Fruit fly (Drosophila melanogaster): ENCODE results near the gene Inx2.

The Inx2 gene

DNA sequence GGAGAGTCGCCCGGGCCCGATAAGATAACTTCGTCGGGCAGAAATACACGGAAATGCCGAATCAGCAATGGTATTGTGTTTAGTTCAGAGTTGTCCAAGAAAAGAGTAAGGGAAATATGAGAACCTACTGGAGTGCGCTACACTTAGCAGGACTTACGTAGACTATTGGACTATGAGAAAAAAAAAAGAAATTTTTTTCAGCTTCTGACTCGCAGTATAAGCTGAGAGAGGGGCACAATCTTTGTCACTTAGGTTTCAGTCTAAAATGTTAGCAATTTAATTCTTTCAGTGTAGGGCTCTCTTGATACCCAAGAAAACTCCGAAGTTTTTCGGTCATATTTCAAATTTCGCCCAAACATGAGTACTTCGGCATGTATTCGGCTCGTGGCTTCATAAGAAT lies 4.7 kb upstream of the Inx2 start (continued):
- TF ChIP-seq CG9932 (GFP tag; IDR thresholded peaks at IDR 0.05) (peak; percentile 77), Doc3 (GFP tag; IDR thresholded peaks at IDR 0.05; ENCODE audit: partially characterized antibody) (no peak), CG8388 (GFP tag; optimal IDR thresholded peaks at IDR 0.05) (peak; percentile 48), Eip74EF (GFP tag; optimal IDR thresholded peaks at IDR 0.05) (peak in 1 of 2 experiments; percentile 24), shn (GFP tag; optimal IDR thresholded peaks at IDR 0.05) (peak; percentile 76), CG32532 (GFP tag; IDR thresholded peaks at IDR 0.05) (peak; percentile 80), en (GFP tag; optimal IDR thresholded peaks at IDR 0.05) (peak; percentile 48), gcm2 (GFP tag; optimal IDR thresholded peaks at IDR 0.05) (peak; percentile 30), CG3281 (GFP tag; optimal IDR thresholded peaks at IDR 0.05) (peak; percentile 62), CG3847 (GFP tag; IDR thresholded peaks at IDR 0.05) (peak; percentile 66), CG2889 (GFP tag; IDR thresholded peaks at IDR 0.05) (0 out of 3 replicates have a peak, but pooled peaks have one; percentile 6), CG3065 (GFP tag; optimal IDR thresholded peaks at IDR 0.05) (no peak), Nf-YB (GFP tag; optimal IDR thresholded peaks at IDR 0.05) (no peak), chm (GFP tag; IDR thresholded peaks at IDR 0.05) (peak; percentile 77), Optix (GFP tag; IDR thresholded peaks at IDR 0.05) (peak; percentile 66; the same call in 1 of the 3 replicates), CG17328 (GFP tag; IDR thresholded peaks at IDR 0.05) (peak; percentile 77), E2f2 (GFP tag; IDR thresholded peaks at IDR 0.05) (peak; percentile 59; the same call in 1 of the 2 replicates), CHES-1-like (GFP tag; optimal IDR thresholded peaks at IDR 0.05) (peak; percentile 70), her (GFP tag; optimal IDR thresholded peaks at IDR 0.05) (peak; percentile 72), CG31224 (GFP tag; IDR thresholded peaks at IDR 0.05) (peak; percentile 69), H15 (GFP tag; IDR thresholded peaks at IDR 0.05) (peak; percentile 83), CG18619 (GFP tag; optimal IDR thresholded peaks at IDR 0.05) (peak; percentile 73), CG32767 (GFP tag; IDR thresholded peaks at IDR 0.05) (peak; percentile 55; the same call in 1 of the 2 replicates), repo (GFP tag; optimal IDR thresholded peaks at IDR 0.05) (peak; percentile 52), pan (optimal IDR thresholded peaks at IDR 0.05) (no peak), pan (GFP tag; optimal IDR thresholded peaks at IDR 0.05 in 1 of 2, IDR thresholded peaks at IDR 0.05 in 1 of 2) (peak in 1 of 2 experiments; percentile 85), ap (GFP tag; IDR thresholded peaks at IDR 0.05) (peak; percentile 71), Asciz (GFP tag; optimal IDR thresholded peaks at IDR 0.05) (peak; percentile 27), jumu (GFP tag; optimal IDR thresholded peaks at IDR 0.05) (peak; percentile 56), fd102C (GFP tag; optimal IDR thresholded peaks at IDR 0.05) (no peak), CG2678 (tag; optimal IDR thresholded peaks at IDR 0.05) (peak; percentile 82), Bdp1 (GFP tag; optimal IDR thresholded peaks at IDR 0.05) (peak; percentile 56), ara (GFP tag; IDR thresholded peaks at IDR 0.05) (peak; percentile 71), Rx (GFP tag; IDR thresholded peaks at IDR 0.05) (peak; percentile 82), Ptx1 (GFP tag; IDR thresholded peaks at IDR 0.05) (peak; percentile 87), lmd (GFP tag; IDR thresholded peaks at IDR 0.05) (peak; percentile 85), slou (GFP tag; optimal IDR thresholded peaks at IDR 0.05) (no peak), sob (GFP tag; IDR thresholded peaks at IDR 0.05) (peak; percentile 80), hbn (GFP tag; IDR thresholded peaks at IDR 0.05; ENCODE audit: partially characterized antibody) (no peak), ftz-f1 (GFP tag; optimal IDR thresholded peaks at IDR 0.05) (no peak), CG17802 (tag; optimal IDR thresholded peaks at IDR 0.05) (peak; percentile 21), H2.0 (GFP tag; IDR thresholded peaks at IDR 0.05) (peak; percentile 63), Oli (tag; optimal IDR thresholded peaks at IDR 0.05) (peak; percentile 70), CG12942 (GFP tag; optimal IDR thresholded peaks at IDR 0.05) (peak; percentile 33), MBD-R2 (GFP tag; IDR thresholded peaks at IDR 0.05) (peak; percentile 57; the same call in 1 of the 2 replicates), schlank (tag; optimal IDR thresholded peaks at IDR 0.05) (peak; percentile 30), cato (GFP tag; optimal IDR thresholded peaks at IDR 0.05; ENCODE audit: borderline replicate concordance) (peak; percentile 34), gfzf (GFP tag; optimal IDR thresholded peaks at IDR 0.05) (no peak), CG8765 (GFP tag; IDR thresholded peaks at IDR 0.05) (no peak), PHDP (tag; optimal IDR thresholded peaks at IDR 0.05) (peak; percentile 75), B-H2 (GFP tag; optimal IDR thresholded peaks at IDR 0.05) (no peak), Lpt (GFP tag; optimal IDR thresholded peaks at IDR 0.05) (no peak)
